Worm (Caenorhabditis elegans) whole organism, L4/young adult: ENCODE measurements around the gene msp-113.
"Not testable (repeated sequence)": the region's sequence is repeated elsewhere in the genome, so short reads cannot be mapped to it uniquely, and the experiment has no call there.

Experiments
- W03F9.2 ChIP-seq: fragments of 150-350 bp; optimal IDR thresholded peaks from 2 replicates; lab custom pipeline; 2014; ENCODE audit warnings: missing biosample characterization, missing genetic modification characterization
- dao-5 ChIP-seq: sonication (generic microtip); optimal IDR thresholded peaks from 2 replicates; lab custom pipeline; 2016; ENCODE audit warnings: missing genotype, missing genetic modification characterization, moderate library complexity, missing compliant biosample characterization
- him-1 ChIP-seq: sonication (generic microtip); optimal IDR thresholded peaks from 2 replicates; lab custom pipeline; 2016; ENCODE audit warnings: missing genotype, missing genetic modification reagents, missing genetic modification characterization, missing compliant biosample characterization

DNA sequence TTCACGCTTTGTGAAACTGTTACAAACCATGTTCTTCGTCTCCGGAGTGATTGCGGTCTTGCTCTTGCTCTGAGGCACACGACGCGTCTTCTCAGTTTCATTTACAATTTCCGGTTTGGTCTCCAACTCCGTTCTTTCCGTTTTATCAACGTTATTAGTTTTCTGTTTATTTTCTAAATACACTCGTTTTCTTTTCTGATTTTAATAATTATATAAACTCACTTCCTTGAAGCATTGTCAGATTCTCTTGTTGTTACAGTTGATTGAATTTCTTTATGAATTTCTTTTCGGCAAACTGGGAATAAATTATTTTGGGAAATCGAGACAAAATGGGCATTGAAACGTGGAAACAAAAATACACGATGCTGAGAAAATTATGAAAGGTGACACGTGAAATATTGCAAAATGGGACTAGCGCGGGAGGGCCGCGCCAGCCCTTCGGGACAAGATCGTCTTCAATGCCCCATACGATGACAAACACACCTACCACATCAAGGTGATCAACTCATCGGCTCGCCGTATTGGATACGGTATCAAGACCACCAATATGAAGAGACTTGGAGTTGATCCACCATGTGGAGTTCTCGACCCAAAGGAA, 10.4 kb downstream of the msp-113 start, which contains the start of the genes ZK354.9 and msp-58:
- not testable (repeated sequence) for TF ChIP-seq W03F9.2; him-1 (tag; lab: Kevin White, UChicago); dao-5 (tag; lab: Kevin White, UChicago)
